Worm (Caenorhabditis elegans) whole organism, L1 larva: Measurements from ENCODE around the gene F42A10.5.

Experiments used
- C34B4.2 ChIP-seq: sonication (generic microtip); optimal IDR thresholded peaks from 2 replicates; lab custom pipeline; 2017; ENCODE audit warnings: mild to moderate bottlenecking, missing genetic modification characterization, missing compliant biosample characterization
- Y116A8C.19 ChIP-seq: sonication (generic microtip); optimal IDR thresholded peaks from 2 replicates; lab custom pipeline; 2016; ENCODE audit warnings: missing compliant biosample characterization, missing genetic modification characterization, borderline replicate concordance
- blmp-1 ChIP-seq: fragments of 150-350 bp; optimal IDR thresholded peaks from 2 replicates; lab custom pipeline; 2014; ENCODE audit warnings: missing biosample characterization, missing genetic modification characterization
- ceh-63 ChIP-seq: fragments of 200-800 bp; sonication (Bioruptor generic); optimal IDR thresholded peaks from 2 replicates; lab custom pipeline; 2018; ENCODE audit warnings: mild to moderate bottlenecking, missing genetic modification characterization, missing compliant biosample characterization
- ces-1 ChIP-seq: fragments of 150-350 bp; optimal IDR thresholded peaks from 2 replicates; lab custom pipeline; 2014; ENCODE audit warnings: missing biosample characterization, missing genetic modification reagents, missing genetic modification characterization
- egl-13 ChIP-seq: sonication (generic microtip); optimal IDR thresholded peaks from 2 replicates; lab custom pipeline; 2016; ENCODE audit warnings: missing genotype, missing genetic modification reagents, missing genetic modification characterization, missing compliant biosample characterization
- elt-3 ChIP-seq, 6 experiments: fragments of 150-350 bp in 1 of 6; sonication (generic microtip); optimal IDR thresholded peaks; 2 replicates each; lab custom pipeline; 2017 to 2018; ENCODE audit warnings: missing biosample characterization in 6 of 6, missing genetic modification characterization in 6 of 6, inconsistent platforms in 1 of 6
- ets-5 ChIP-seq: fragments of 200-800 bp; sonication (Bioruptor generic); IDR thresholded peaks from 2 replicates; pipeline ENCODE4 v1.3.6; 2022; ENCODE audit warnings: missing genetic modification characterization, missing compliant biosample characterization
- fkh-10 ChIP-seq: sonication (generic microtip); optimal IDR thresholded peaks from 2 replicates; lab custom pipeline; 2017; ENCODE audit warnings: missing biosample characterization, missing genetic modification reagents, missing genetic modification characterization
- fkh-8 ChIP-seq: sonication (generic microtip); optimal IDR thresholded peaks from 2 replicates; lab custom pipeline; 2016; ENCODE audit warnings: mild to moderate bottlenecking, missing genetic modification characterization, missing compliant biosample characterization
- fos-1 ChIP-seq: fragments of 150-350 bp; optimal IDR thresholded peaks from 2 replicates; lab custom pipeline; 2014; ENCODE audit warnings: missing biosample characterization, missing genetic modification characterization
- grh-1 ChIP-seq: fragments of 200-800 bp; sonication (Bioruptor generic); IDR thresholded peaks from 2 replicates; pipeline ENCODE4 v1.3.6; 2022; ENCODE audit warnings: missing genetic modification reagents, missing genetic modification characterization, missing compliant biosample characterization
- hlh-4 ChIP-seq: sonication (generic microtip); optimal IDR thresholded peaks from 2 replicates; lab custom pipeline; 2016; ENCODE audit warnings: mild to moderate bottlenecking, missing genetic modification characterization, missing compliant biosample characterization
- lsy-2 ChIP-seq, 2 experiments: fragments of 150-350 bp; optimal IDR thresholded peaks; 2 replicates each; lab custom pipeline; 2014; ENCODE audit warnings: missing biosample characterization in 2 of 2, missing genetic modification characterization in 2 of 2
- mdl-1 ChIP-seq, 2 experiments: fragments of 150-350 bp; optimal IDR thresholded peaks; 2 replicates each; lab custom pipeline; 2014 to 2017; ENCODE audit warnings: missing biosample characterization in 2 of 2, missing genetic modification characterization in 2 of 2, inconsistent platforms in 1 of 2
- nhr-11 ChIP-seq: fragments of 150-350 bp; optimal IDR thresholded peaks from 2 replicates; lab custom pipeline; 2014; ENCODE audit warnings: missing biosample characterization, missing genetic modification characterization
- nhr-19 ChIP-seq: fragments of 200-800 bp; sonication (Bioruptor generic); conservative IDR thresholded peaks from 2 replicates; pipeline ENCODE4 v1.3.6; 2022; ENCODE audit warnings: missing genetic modification characterization, missing compliant biosample characterization
- nhr-20 ChIP-seq: sonication (generic microtip); optimal IDR thresholded peaks from 2 replicates; lab custom pipeline; 2016; ENCODE audit warnings: mild to moderate bottlenecking, missing genetic modification characterization, missing compliant biosample characterization
- nhr-76 ChIP-seq: sonication (generic microtip); optimal IDR thresholded peaks from 2 replicates; lab custom pipeline; 2017; ENCODE audit warnings: missing biosample characterization, missing genetic modification characterization
- nhr-84 ChIP-seq: sonication (generic microtip); optimal IDR thresholded peaks from 2 replicates; lab custom pipeline; 2017; ENCODE audit warnings: missing biosample characterization, missing genetic modification characterization
- nhr-90 ChIP-seq: sonication (generic microtip); optimal IDR thresholded peaks from 2 replicates; lab custom pipeline; 2016; ENCODE audit warnings: mild to moderate bottlenecking, missing genetic modification characterization, missing compliant biosample characterization; ENCODE audit not compliant: poor library complexity
- pag-3 ChIP-seq: sonication (generic microtip); optimal IDR thresholded peaks from 2 replicates; lab custom pipeline; 2017; ENCODE audit warnings: missing genetic modification characterization, mild to moderate bottlenecking, missing compliant biosample characterization, antibody characterized with exemption, borderline replicate concordance; ENCODE audit not compliant: insufficient read depth
- pqm-1 ChIP-seq: sonication (generic microtip); optimal IDR thresholded peaks from 3 replicates; lab custom pipeline; 2017; ENCODE audit warnings: missing biosample characterization, missing genetic modification characterization
- rnt-1 ChIP-seq: sonication (generic microtip); optimal IDR thresholded peaks from 2 replicates; lab custom pipeline; 2016; ENCODE audit warnings: mild to moderate bottlenecking, missing genetic modification characterization, moderate library complexity, missing compliant biosample characterization
- snpc-4 ChIP-seq: fragments of 150-350 bp; optimal IDR thresholded peaks from 2 replicates; lab custom pipeline; 2014; ENCODE audit warnings: missing biosample characterization, missing genetic modification characterization
- sox-4 ChIP-seq: sonication (generic microtip); optimal IDR thresholded peaks from 2 replicates; lab custom pipeline; 2016; ENCODE audit warnings: missing genetic modification characterization, missing compliant biosample characterization
- tbx-2 ChIP-seq: sonication (generic microtip); optimal IDR thresholded peaks from 2 replicates; lab custom pipeline; 2016; ENCODE audit warnings: missing genetic modification characterization, missing compliant biosample characterization
- unc-130 ChIP-seq: fragments of 150-350 bp; optimal IDR thresholded peaks from 2 replicates; lab custom pipeline; 2017; ENCODE audit warnings: missing biosample characterization, missing genetic modification characterization, inconsistent platforms
- unc-62 ChIP-seq: fragments of 150-350 bp; optimal IDR thresholded peaks from 2 replicates; lab custom pipeline; 2014; ENCODE audit warnings: missing biosample characterization, missing genetic modification reagents, missing genetic modification characterization
- unc-98 ChIP-seq: fragments of 200-800 bp; sonication (Bioruptor generic); IDR thresholded peaks from 2 replicates; pipeline ENCODE4 v1.3.6; 2022; ENCODE audit warnings: missing genetic modification characterization, missing compliant biosample characterization
- vab-15 ChIP-seq: sonication (generic microtip); optimal IDR thresholded peaks from 2 replicates; lab custom pipeline; 2017; ENCODE audit warnings: missing genotype, mild to moderate bottlenecking, missing genetic modification characterization, missing compliant biosample characterization
- zag-1 ChIP-seq: fragments of 150-350 bp; optimal IDR thresholded peaks from 2 replicates; lab custom pipeline; 2014; ENCODE audit warnings: missing biosample characterization, missing genetic modification characterization
- ztf-4 ChIP-seq: fragments of 150-350 bp; optimal IDR thresholded peaks from 2 replicates; lab custom pipeline; 2014; ENCODE audit warnings: missing biosample characterization, missing genetic modification characterization

F42A10.5 gene

DNA sequence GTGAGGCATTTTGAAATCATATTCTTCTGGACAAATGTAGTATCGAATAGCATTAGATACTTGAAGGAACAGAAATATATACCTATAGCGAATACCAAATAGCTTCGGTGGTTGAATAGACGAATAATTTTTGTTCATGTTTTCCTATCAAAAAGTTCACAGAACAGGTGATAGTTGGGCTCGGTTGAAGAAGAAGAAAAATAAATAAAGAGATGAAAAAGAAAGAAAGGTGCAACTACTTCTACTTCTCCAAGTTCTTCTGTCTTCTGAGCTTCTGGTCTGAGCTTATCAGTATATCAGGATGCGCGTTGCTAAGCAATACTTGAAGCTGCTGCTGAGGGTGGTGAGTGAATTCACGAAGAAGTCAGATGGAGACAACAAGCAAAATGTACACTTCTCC, 40.6 kb upstream of the F42A10.5 start, which contains the start of gene C23G10.10:
TSS of gene C23G10.10 (minus strand) at position 101 of the 400 bp plus-strand sequence.
- no peak for TF ChIP-seq nhr-11 (tag; lab: Kevin White, UChicago)
- peak; percentile 34 for TF ChIP-seq fkh-8 (tag; lab: Kevin White, UChicago)

DNA sequence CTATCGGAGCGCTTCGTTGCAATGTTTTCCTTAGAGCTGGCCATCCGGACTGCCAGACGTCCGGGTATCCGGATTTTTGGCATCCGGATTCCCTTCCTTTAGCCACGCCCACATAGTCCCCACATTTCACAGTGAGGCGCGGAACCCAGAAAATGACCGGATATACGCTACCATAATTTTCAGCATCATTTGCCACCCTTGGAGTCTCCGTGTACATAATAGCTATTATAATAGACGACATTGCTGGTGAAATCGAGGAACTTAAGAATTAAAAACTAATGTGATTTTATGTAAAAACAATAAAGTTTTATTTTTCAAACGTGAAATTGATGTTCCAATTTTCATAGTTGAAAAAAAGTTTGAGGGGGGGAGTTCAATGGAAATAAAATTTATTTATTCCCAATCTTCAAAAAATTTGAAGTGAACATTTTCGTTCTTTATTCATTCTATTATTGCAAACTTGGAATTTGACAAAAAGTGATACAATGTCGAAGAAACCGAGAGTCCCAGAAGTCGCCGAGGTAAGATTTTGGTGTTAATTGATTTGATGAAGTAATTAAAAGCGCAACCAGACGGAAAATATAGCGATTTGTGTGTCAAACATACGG, 37.0 kb upstream of the F42A10.5 start:
- TF ChIP-seq pqm-1 (tag; lab: Kevin White, UChicago), result no peak
- TF ChIP-seq snpc-4, result peak; percentile 46

DNA sequence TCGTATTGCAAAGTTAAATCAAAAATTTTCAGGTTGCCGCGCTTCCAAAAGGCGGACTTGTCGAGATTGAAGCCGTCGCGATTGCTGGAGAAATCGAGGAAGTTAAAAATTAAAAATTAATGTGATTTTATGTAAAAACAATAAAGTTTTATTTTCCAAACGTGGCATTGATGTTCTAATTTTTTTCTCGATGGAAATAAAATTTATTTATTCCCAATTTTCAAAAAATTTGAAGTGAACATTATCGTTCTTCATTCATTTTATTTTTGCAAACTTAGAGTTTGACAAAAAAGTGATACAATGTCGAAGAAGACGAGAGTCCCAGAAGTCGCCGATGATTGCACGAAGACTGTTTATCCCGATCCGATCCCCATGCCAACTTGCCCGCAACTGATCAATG, 35.7 kb upstream of the F42A10.5 start, which contains the start of gene C23G10.1:
TSS of gene C23G10.1 (plus strand) at position 301 of the 400 bp plus-strand sequence.
- TF ChIP-seq ets-5 (GFP tag; lab: Robert Waterston, UW) (no peak), hlh-4 (no peak), nhr-84 (tag; lab: Kevin White, UChicago) (no peak), rnt-1 (tag; lab: Kevin White, UChicago) (no peak), grh-1 (GFP tag; lab: Robert Waterston, UW) (no peak), nhr-76 (tag; lab: Kevin White, UChicago) (no peak), elt-3 (tag; optimal IDR thresholded peaks at IDR 0.05; lab: Kevin White, UChicago) (no peak), tbx-2 (tag; lab: Kevin White, UChicago) (no peak), pag-3 (tag; lab: Kevin White, UChicago) (no peak), nhr-19 (GFP tag; lab: Robert Waterston, UW) (no peak)

DNA sequence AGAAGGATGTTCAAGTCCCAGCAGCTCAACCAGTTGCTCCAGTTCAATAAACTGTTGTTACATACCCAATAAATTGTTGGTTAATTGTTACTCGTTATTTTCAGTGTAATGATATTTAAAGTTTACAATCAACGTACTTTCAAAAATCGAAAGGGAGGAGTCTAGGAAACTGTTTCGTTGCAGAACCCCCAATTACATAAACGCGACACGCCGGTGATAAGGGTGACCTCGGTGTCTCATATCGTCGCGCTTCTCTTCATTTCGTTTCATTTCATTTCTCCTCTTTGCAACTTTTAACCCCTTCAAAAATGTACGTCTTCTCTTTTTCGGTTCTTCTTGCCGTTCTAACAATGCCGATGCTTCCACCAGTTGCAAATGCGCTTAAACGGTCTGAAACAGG, 34.6 kb upstream of the F42A10.5 start, which contains the start of gene C23G10.2:
TSS of gene C23G10.2 (plus strand) at position 184 of the 400 bp plus-strand sequence.
- TF ChIP-seq ces-1 (GFP tag; lab: Kevin White, UChicago), result no peak
- no peak for TF ChIP-seq nhr-20 (tag; lab: Kevin White, UChicago)
- no peak for TF ChIP-seq zag-1
- TF ChIP-seq lsy-2 (tag; optimal IDR thresholded peaks at IDR 0.05; lab: Kevin White, UChicago), result peak in 1 of 2 experiments; percentile 36
- peak in 1 of 6 experiments; percentile 58 for TF ChIP-seq elt-3 (tag; optimal IDR thresholded peaks at IDR 0.05; lab: Kevin White, UChicago)
- TF ChIP-seq C34B4.2 (tag; lab: Kevin White, UChicago), result no peak
- TF ChIP-seq egl-13 (tag; lab: Kevin White, UChicago), result no peak
- TF ChIP-seq Y116A8C.19, result no peak
- TF ChIP-seq fkh-10, result no peak
- peak; percentile 14 for TF ChIP-seq blmp-1
- no peak for TF ChIP-seq unc-62 (GFP tag; lab: Kevin White, UChicago)
- TF ChIP-seq snpc-4, result no peak

DNA sequence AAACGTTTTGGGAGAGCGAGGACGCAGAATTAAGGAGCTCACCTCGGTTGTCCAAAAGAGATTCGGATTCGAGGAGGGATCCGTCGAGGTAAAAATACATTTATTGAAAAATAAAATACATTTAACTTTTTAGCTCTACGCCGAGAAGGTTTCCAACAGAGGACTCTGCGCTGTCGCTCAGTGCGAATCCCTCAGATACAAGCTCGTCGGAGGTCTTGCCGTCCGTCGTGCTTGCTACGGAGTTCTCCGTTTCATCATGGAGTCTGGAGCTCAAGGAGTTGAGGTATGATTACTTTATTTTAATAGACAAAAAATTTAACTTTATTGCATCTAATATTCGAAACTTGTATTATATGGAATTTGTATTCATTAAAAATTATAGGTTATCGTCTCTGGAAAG, 33.8 kb upstream of the F42A10.5 start:
- TF ChIP-seq vab-15 (tag; lab: Kevin White, UChicago) (no peak), fos-1 (tag; lab: Kevin White, UChicago) (no peak), unc-98 (no peak), ztf-4 (tag; lab: Kevin White, UChicago) (no peak), nhr-90 (tag; lab: Kevin White, UChicago) (no peak), unc-130 (no peak), mdl-1 (tag; optimal IDR thresholded peaks at IDR 0.05; lab: Kevin White, UChicago) (no peak), ets-5 (GFP tag; lab: Robert Waterston, UW) (no peak), sox-4 (tag; lab: Kevin White, UChicago) (no peak), ces-1 (GFP tag; lab: Kevin White, UChicago) (no peak), ceh-63 (GFP tag; lab: Kevin White, UChicago) (no peak), fkh-8 (tag; lab: Kevin White, UChicago) (no peak)
